Fruit fly (Drosophila melanogaster) whole organism, embryonic: Measurements from ENCODE around the gene Ctr1A.

ENCODE experiments used
- Ada2b ChIP-seq: fragments of 200-800 bp; sonication (Bioruptor generic); IDR thresholded peaks from 2 replicates; pipeline ENCODE4 v1.3.6; 2022; ENCODE audit warnings: missing biosample characterization, missing genetic modification characterization
- Blimp-1 ChIP-seq: fragments of 200-800 bp; sonication (Bioruptor generic); optimal IDR thresholded peaks from 3 replicates; lab custom pipeline; 2018; ENCODE audit warnings: missing biosample characterization, missing genetic modification characterization, mild to moderate bottlenecking, moderate library complexity, missing genetic modification reagents
- CG12071 ChIP-seq: fragments of 200-800 bp; sonication (Bioruptor generic); optimal IDR thresholded peaks from 3 replicates; lab custom pipeline; 2018; ENCODE audit warnings: missing biosample characterization, mild to moderate bottlenecking, missing genetic modification characterization
- CG15073 ChIP-seq: fragments of 200-800 bp; sonication (Bioruptor generic); optimal IDR thresholded peaks from 2 replicates; lab custom pipeline; 2016; ENCODE audit warnings: missing biosample characterization, missing genetic modification characterization
- CG1647 ChIP-seq: fragments of 200-800 bp; sonication (Bioruptor generic); optimal IDR thresholded peaks from 3 replicates; lab custom pipeline; 2016; ENCODE audit warnings: missing biosample characterization, missing genetic modification characterization
- CG17802 ChIP-seq: fragments of 200-800 bp; sonication (Bioruptor generic); optimal IDR thresholded peaks from 2 replicates; lab custom pipeline; 2018; ENCODE audit warnings: missing biosample characterization, mild to moderate bottlenecking, missing genetic modification characterization, moderate library complexity
- CG18011 ChIP-seq: fragments of 200-800 bp; sonication (Bioruptor generic); optimal IDR thresholded peaks from 2 replicates; lab custom pipeline; 2017; ENCODE audit warnings: missing biosample characterization, missing genetic modification characterization, mild to moderate bottlenecking, moderate library complexity, missing genotype
- CG30020 ChIP-seq: fragments of 200-800 bp; optimal IDR thresholded peaks from 2 replicates; lab custom pipeline; 2019; ENCODE audit warnings: missing biosample characterization, mild to moderate bottlenecking, missing genetic modification characterization, moderate library complexity
- CG31388 ChIP-seq: fragments of 200-800 bp; sonication (Bioruptor generic); optimal IDR thresholded peaks from 2 replicates; lab custom pipeline; 2016; ENCODE audit warnings: missing biosample characterization, missing genetic modification characterization
- CG34224 ChIP-seq: fragments of 200-800 bp; sonication (Bioruptor generic); IDR thresholded peaks from 3 replicates; pipeline ENCODE4 v1.3.6; 2022; ENCODE audit warnings: missing biosample characterization, missing genetic modification characterization; ENCODE audit not compliant: partially characterized antibody
- CG4404 ChIP-seq: fragments of 200-800 bp; sonication (Bioruptor generic); IDR thresholded peaks from 2 replicates; pipeline ENCODE4 v1.3.6; 2022; ENCODE audit warnings: missing biosample characterization, missing genetic modification characterization
- CG6175 ChIP-seq: fragments of 200-800 bp; sonication (Bioruptor generic); IDR thresholded peaks from 3 replicates; pipeline ENCODE4 v1.3.6; 2022; ENCODE audit warnings: missing biosample characterization, missing genetic modification characterization
- CG7928 ChIP-seq: fragments of 200-800 bp; sonication (Bioruptor generic); optimal IDR thresholded peaks from 2 replicates; lab custom pipeline; 2017; ENCODE audit warnings: missing biosample characterization, mild to moderate bottlenecking, missing genetic modification characterization
- CG7987 ChIP-seq: fragments of 200-800 bp; sonication (Bioruptor generic); optimal IDR thresholded peaks from 2 replicates; lab custom pipeline; 2018; ENCODE audit warnings: missing biosample characterization, mild to moderate bottlenecking, missing genetic modification characterization, moderate library complexity
- CG8290 ChIP-seq, 3 experiments: fragments of 200-800 bp; sonication (Bioruptor generic); optimal IDR thresholded peaks; 2 replicates each; lab custom pipeline; 2016 to 2019; ENCODE audit warnings: missing biosample characterization in 3 of 3, missing genetic modification characterization in 3 of 3, mild to moderate bottlenecking in 2 of 3, moderate library complexity in 1 of 3
- CG8359 ChIP-seq: fragments of 200-800 bp; sonication (Bioruptor generic); optimal IDR thresholded peaks from 2 replicates; lab custom pipeline; 2017; ENCODE audit warnings: missing biosample characterization, mild to moderate bottlenecking, missing genetic modification characterization, borderline replicate concordance
- CG9437 ChIP-seq: fragments of 200-800 bp; sonication (Bioruptor generic); optimal IDR thresholded peaks from 2 replicates; lab custom pipeline; 2018; ENCODE audit warnings: missing biosample characterization, mild to moderate bottlenecking, missing genetic modification characterization
- CG9876 ChIP-seq: fragments of 200-800 bp; sonication (Bioruptor generic); optimal IDR thresholded peaks from 2 replicates; lab custom pipeline; 2016; ENCODE audit warnings: missing biosample characterization, missing genetic modification characterization
- Chrac-16 ChIP-seq: fragments of 200-800 bp; sonication (Bioruptor generic); optimal IDR thresholded peaks from 3 replicates; lab custom pipeline; 2016; ENCODE audit warnings: missing biosample characterization, missing genetic modification characterization
- Dek ChIP-seq: fragments of 200-800 bp; sonication (Bioruptor generic); optimal IDR thresholded peaks from 3 replicates; lab custom pipeline; 2019; ENCODE audit warnings: missing biosample characterization, mild to moderate bottlenecking, missing genetic modification characterization, moderate library complexity
- Dll ChIP-seq: fragments of 200-800 bp; sonication (Bioruptor generic); IDR thresholded peaks from 4 replicates; pipeline ENCODE4 v1.3.6; 2022; ENCODE audit warnings: missing biosample characterization, missing genetic modification characterization; ENCODE audit not compliant: partially characterized antibody
- Dp ChIP-seq: fragments of 200-800 bp; sonication (Bioruptor generic); optimal IDR thresholded peaks from 2 replicates; lab custom pipeline; 2018; ENCODE audit warnings: missing biosample characterization, mild to moderate bottlenecking, missing genetic modification characterization, moderate library complexity
- GATAe ChIP-seq: fragments of 200-800 bp; sonication (Bioruptor generic); conservative IDR thresholded peaks from 2 replicates; pipeline ENCODE4 v1.3.6; 2022; ENCODE audit warnings: missing biosample characterization, missing genetic modification characterization
- H15 ChIP-seq: fragments of 200-800 bp; sonication (Bioruptor generic); IDR thresholded peaks from 3 replicates; pipeline ENCODE4 v1.3.6; 2022; ENCODE audit warnings: missing biosample characterization, missing genetic modification characterization
- HLH54F ChIP-seq: fragments of 200-800 bp; sonication (Bioruptor generic); optimal IDR thresholded peaks from 3 replicates; lab custom pipeline; 2016; ENCODE audit warnings: missing biosample characterization, missing genetic modification characterization
- Hsf ChIP-seq: fragments of 200-800 bp; sonication (Bioruptor generic); optimal IDR thresholded peaks from 3 replicates; lab custom pipeline; 2016; ENCODE audit warnings: missing biosample characterization, missing genetic modification characterization
- Max ChIP-seq: fragments of 200-800 bp; sonication (Bioruptor generic); optimal IDR thresholded peaks from 2 replicates; lab custom pipeline; 2016; ENCODE audit warnings: missing biosample characterization, mild to moderate bottlenecking, missing genetic modification characterization
- Meics ChIP-seq: fragments of 200-800 bp; sonication (Bioruptor generic); optimal IDR thresholded peaks from 2 replicates; lab custom pipeline; 2017; ENCODE audit warnings: missing biosample characterization, mild to moderate bottlenecking, missing genetic modification characterization
- Mes4 ChIP-seq: fragments of 200-800 bp; sonication (Bioruptor generic); optimal IDR thresholded peaks from 2 replicates; lab custom pipeline; 2016; ENCODE audit warnings: missing biosample characterization, missing genetic modification characterization
- Sin3A ChIP-seq: fragments of >200 bp; optimal IDR thresholded peaks from 2 replicates; lab custom pipeline; 2018
- YL-1 ChIP-seq: fragments of 200-800 bp; sonication (Bioruptor generic); optimal IDR thresholded peaks from 3 replicates; lab custom pipeline; 2017; ENCODE audit warnings: missing biosample characterization, mild to moderate bottlenecking, missing genetic modification characterization
- amos ChIP-seq: fragments of 200-800 bp; sonication (Bioruptor generic); IDR thresholded peaks from 2 replicates; pipeline ENCODE4 v1.3.6; 2022; ENCODE audit warnings: missing biosample characterization, missing genetic modification characterization; ENCODE audit not compliant: partially characterized antibody
- bigmax ChIP-seq: fragments of 200-800 bp; sonication (Bioruptor generic); optimal IDR thresholded peaks from 2 replicates; lab custom pipeline; 2018; ENCODE audit warnings: missing biosample characterization, mild to moderate bottlenecking, missing genetic modification characterization
- bowl ChIP-seq: fragments of 200-800 bp; sonication (Bioruptor generic); IDR thresholded peaks from 2 replicates; pipeline ENCODE4 v1.3.6; 2022; ENCODE audit warnings: missing biosample characterization, missing genetic modification characterization
- cg ChIP-seq: fragments of 200-800 bp; sonication (Bioruptor generic); optimal IDR thresholded peaks from 3 replicates; lab custom pipeline; 2019; ENCODE audit warnings: missing biosample characterization, mild to moderate bottlenecking, missing genetic modification characterization, moderate library complexity
- chm ChIP-seq: fragments of 200-800 bp; sonication (Bioruptor generic); IDR thresholded peaks from 2 replicates; pipeline ENCODE4 v1.3.6; 2022; ENCODE audit warnings: missing biosample characterization, missing genetic modification characterization
- crc ChIP-seq: fragments of 200-800 bp; sonication (Bioruptor generic); optimal IDR thresholded peaks from 2 replicates; lab custom pipeline; 2016; ENCODE audit warnings: missing biosample characterization, missing genetic modification characterization
- dimm ChIP-seq: fragments of 200-800 bp; sonication (Bioruptor generic); IDR thresholded peaks from 2 replicates; pipeline ENCODE4 v1.3.6; 2022; ENCODE audit warnings: missing biosample characterization, missing genetic modification characterization
- grn ChIP-seq: fragments of 200-800 bp; sonication (Bioruptor generic); optimal IDR thresholded peaks from 3 replicates; lab custom pipeline; 2017; ENCODE audit warnings: missing biosample characterization, missing genetic modification characterization
- ham ChIP-seq: fragments of 200-800 bp; sonication (Bioruptor generic); IDR thresholded peaks from 2 replicates; pipeline ENCODE4 v1.3.6; 2022; ENCODE audit warnings: missing biosample characterization, missing genetic modification characterization
- nerfin-2 ChIP-seq: fragments of 200-800 bp; sonication (Bioruptor generic); IDR thresholded peaks from 2 replicates; pipeline ENCODE4 v1.3.6; 2022; ENCODE audit warnings: missing biosample characterization, missing genetic modification characterization; ENCODE audit not compliant: partially characterized antibody
- odd ChIP-seq: fragments of 200-800 bp; sonication (Bioruptor generic); optimal IDR thresholded peaks from 2 replicates; lab custom pipeline; 2017; ENCODE audit warnings: missing biosample characterization, mild to moderate bottlenecking, missing genetic modification characterization
- row ChIP-seq: fragments of 200-800 bp; sonication (Bioruptor generic); IDR thresholded peaks from 3 replicates; pipeline ENCODE4 v1.3.6; 2022; ENCODE audit warnings: missing biosample characterization, missing genetic modification characterization
- ttk ChIP-seq: fragments of 200-800 bp; sonication (Bioruptor generic); IDR thresholded peaks from 2 replicates; pipeline ENCODE4 v2.1.2; 2022; ENCODE audit warnings: missing biosample characterization, missing genetic modification characterization
- unc-4 ChIP-seq: fragments of 200-800 bp; sonication (Bioruptor generic); IDR thresholded peaks from 2 replicates; pipeline ENCODE4 v1.3.6; 2022; ENCODE audit warnings: missing biosample characterization, missing genetic modification characterization; ENCODE audit not compliant: partially characterized antibody
- unpg ChIP-seq: fragments of 200-800 bp; sonication (Bioruptor generic); optimal IDR thresholded peaks from 3 replicates; lab custom pipeline; 2018; ENCODE audit warnings: missing biosample characterization, mild to moderate bottlenecking, missing genetic modification characterization, moderate library complexity
- vfl ChIP-seq: fragments of 200-800 bp; sonication (Bioruptor generic); optimal IDR thresholded peaks from 2 replicates; lab custom pipeline; 2016; ENCODE audit warnings: missing biosample characterization, missing genetic modification characterization
- wdn ChIP-seq: fragments of 200-800 bp; sonication (Bioruptor generic); IDR thresholded peaks from 2 replicates; pipeline ENCODE4 v1.3.6; 2022; ENCODE audit warnings: missing biosample characterization, missing genetic modification characterization

The Ctr1A gene

DNA sequence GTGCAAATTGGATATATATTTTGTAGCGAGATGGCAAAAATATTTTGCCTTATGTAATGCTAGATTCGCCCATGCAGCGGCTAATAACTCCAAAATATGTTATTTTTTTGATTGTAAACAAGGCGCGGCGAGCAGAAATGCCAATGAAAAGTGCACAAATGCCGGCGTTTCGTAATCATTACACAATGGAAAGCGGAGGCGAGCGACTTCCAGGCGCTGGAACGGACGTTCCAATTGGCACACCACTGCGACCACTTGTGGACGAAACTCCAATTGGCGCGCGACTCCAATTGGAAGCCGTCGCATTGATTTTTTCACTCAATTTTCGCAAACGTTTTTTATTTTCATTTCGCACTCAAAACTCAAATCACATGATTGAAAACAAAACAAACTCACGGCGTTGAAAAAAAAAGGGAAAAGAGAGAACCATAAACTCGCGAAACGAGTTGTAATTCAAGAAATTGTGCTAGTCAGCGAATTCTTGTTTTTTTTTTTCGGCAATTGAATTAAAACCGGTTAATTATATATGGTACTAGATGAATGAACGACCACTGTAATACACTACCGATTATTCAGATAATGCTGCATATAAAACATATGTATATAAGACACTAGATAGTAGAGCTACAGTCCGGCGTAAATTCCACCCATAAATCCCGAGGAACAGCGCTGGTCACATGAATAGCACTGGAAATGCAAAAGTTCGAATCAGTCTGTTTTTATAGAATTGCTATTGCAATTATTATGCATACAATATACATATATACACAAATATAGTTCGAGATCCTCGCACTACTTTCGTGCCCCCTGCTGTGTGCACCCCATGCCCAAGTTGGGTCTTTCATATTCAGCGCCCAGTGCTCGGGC lies 17.4 kb downstream of the Ctr1A start, which contains the start of gene ND-ASHI (continued):
- TF ChIP-seq chm (GFP tag; lab: Robert Waterston, UW) (peak; percentile 96), unc-4 (GFP tag; lab: Robert Waterston, UW) (no peak), bigmax (GFP tag; lab: Kevin White, UChicago) (peak; percentile 57), bowl (GFP tag; lab: Robert Waterston, UW) (peak; percentile 81; the same call in 1 of the 2 replicates), Max (peak; percentile 94), Sin3A (lab: Kevin White, UChicago) (no peak), CG17802 (tag; lab: Kevin White, UChicago) (peak; percentile 74), HLH54F (GFP tag; lab: Kevin White, UChicago) (peak; percentile 93), CG7928 (GFP tag; lab: Kevin White, UChicago) (peak; percentile 81), unpg (peak; percentile 94), Hsf (GFP tag; lab: Kevin White, UChicago) (peak; percentile 95), Chrac-16 (peak; percentile 94), Dll (GFP tag; lab: Robert Waterston, UW) (no peak), wdn (GFP tag; lab: Robert Waterston, UW) (peak; percentile 97), CG15073 (GFP tag; lab: Kevin White, UChicago) (peak; percentile 73), CG30020 (tag; lab: Kevin White, UChicago) (peak; percentile 41), amos (no peak), H15 (GFP tag; lab: Robert Waterston, UW) (peak; percentile 90), vfl (GFP tag; lab: Kevin White, UChicago) (peak; percentile 93), Meics (GFP tag; lab: Kevin White, UChicago) (peak; percentile 97), row (GFP tag; lab: Robert Waterston, UW) (peak; percentile 95), Dp (no peak), ttk (peak; percentile 93), CG12071 (peak; percentile 97), YL-1 (GFP tag; lab: Kevin White, UChicago) (peak; percentile 68), CG6175 (GFP tag; lab: Robert Waterston, UW) (peak; percentile 92), cg (GFP tag; lab: Kevin White, UChicago) (no peak), CG34224 (GFP tag; lab: Robert Waterston, UW) (no peak), CG8290 (GFP tag; optimal IDR thresholded peaks at IDR 0.05; lab: Kevin White, UChicago) (peak; percentile 69), CG8290 (tag; optimal IDR thresholded peaks at IDR 0.05; lab: Kevin White, UChicago) (peak in 1 of 2 experiments; percentile 99), GATAe (GFP tag; lab: Robert Waterston, UW) (peak; percentile 85), ham (GFP tag; lab: Robert Waterston, UW) (peak; percentile 88; the same call in 1 of the 2 replicates), CG18011 (GFP tag; lab: Kevin White, UChicago) (peak; percentile 84), CG7987 (GFP tag; lab: Kevin White, UChicago) (peak; percentile 89), dimm (GFP tag; lab: Robert Waterston, UW) (peak; percentile 88), Dek (tag; lab: Kevin White, UChicago) (peak; percentile 94), Blimp-1 (GFP tag; lab: Kevin White, UChicago) (peak; percentile 87), CG1647 (GFP tag; lab: Kevin White, UChicago) (peak; percentile 93), CG8359 (GFP tag; lab: Kevin White, UChicago) (peak; percentile 80), Mes4 (GFP tag; lab: Kevin White, UChicago) (peak; percentile 84), odd (GFP tag; lab: Kevin White, UChicago) (peak; percentile 92), CG31388 (GFP tag; lab: Kevin White, UChicago) (peak; percentile 79), nerfin-2 (GFP tag; lab: Robert Waterston, UW) (no peak), crc (peak; percentile 85), grn (GFP tag; lab: Kevin White, UChicago) (peak; percentile 22), CG9876 (GFP tag; lab: Kevin White, UChicago) (peak; percentile 66), CG9437 (GFP tag; lab: Kevin White, UChicago) (peak; percentile 79), CG4404 (GFP tag; lab: Robert Waterston, UW) (peak; percentile 85), Ada2b (GFP tag; lab: Robert Waterston, UW) (peak; percentile 96)
